Worm (Caenorhabditis elegans): ENCODE measurements around the gene pmpl-1.

DNA sequence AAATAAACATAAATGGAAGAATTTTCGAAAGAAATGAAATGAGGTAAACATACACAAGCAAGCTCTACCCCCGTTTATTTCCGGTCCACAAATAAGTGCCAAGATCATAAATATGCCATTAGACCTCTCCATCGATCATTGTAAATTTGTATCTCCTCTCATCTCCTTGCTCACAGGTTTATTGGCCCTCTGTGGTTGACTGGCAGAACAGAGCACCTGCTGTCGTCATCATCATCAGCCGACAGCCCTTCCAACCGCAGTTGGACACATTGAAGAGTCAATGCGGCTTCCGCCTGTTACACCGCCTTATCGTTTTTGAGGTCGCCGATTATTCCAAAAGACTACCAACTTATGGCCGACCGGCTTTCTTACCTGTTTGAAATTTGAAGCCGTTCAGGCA, 49.2 kb upstream of the pmpl-1 start:
- TF ChIP-seq blmp-1 (tag; optimal IDR thresholded peaks at IDR 0.05; ENCODE audit: insufficient read depth) (no peak), ceh-82 (tag; optimal IDR thresholded peaks at IDR 0.05) (no peak), nhr-12 (tag; optimal IDR thresholded peaks at IDR 0.05) (no peak), elt-3 (tag; optimal IDR thresholded peaks at IDR 0.05) (no peak), unc-62 (GFP tag; optimal IDR thresholded peaks at IDR 0.05) (no peak), snpc-4 (tag; optimal IDR thresholded peaks at IDR 0.05) (no peak), R02D3.7 (tag; optimal IDR thresholded peaks at IDR 0.05) (no peak), egl-27 (tag; optimal IDR thresholded peaks at IDR 0.05) (no peak), lsy-2 (tag; optimal IDR thresholded peaks at IDR 0.05) (no peak), ama-1 (optimal IDR thresholded peaks at IDR 0.05) (no peak), unc-39 (tag; optimal IDR thresholded peaks at IDR 0.05) (no peak), gmeb-1 (tag; optimal IDR thresholded peaks at IDR 0.05) (no peak), sma-9 (GFP tag; optimal IDR thresholded peaks at IDR 0.05) (no peak), sma-9 (tag; optimal IDR thresholded peaks at IDR 0.05) (no peak), nhr-10 (tag; optimal IDR thresholded peaks at IDR 0.05) (no peak)
